Fruit fly (Drosophila melanogaster): ENCODE results near the gene CG34429.

The CG34429 gene

dm6 chr3L:13041292-13042067 is 21.4 kb upstream of the CG34429 start, which contains the start of gene RpS4:
RpS4 (plus strand) TSS chr3L:13041756.
- TF ChIP-seq CG11902 (GFP tag; optimal IDR thresholded peaks at IDR 0.05) (peak; percentile 68), CG11762 (GFP tag; optimal IDR thresholded peaks at IDR 0.05; ENCODE audit: insufficient read depth) (peak; percentile 73), acj6 (GFP tag; optimal IDR thresholded peaks at IDR 0.05) (peak; percentile 65), Met (GFP tag; optimal IDR thresholded peaks at IDR 0.05) (peak; percentile 86), CG6854 (GFP tag; optimal IDR thresholded peaks at IDR 0.05) (peak; percentile 99), CG6276 (GFP tag; optimal IDR thresholded peaks at IDR 0.05) (no peak), fkh (GFP tag; optimal IDR thresholded peaks at IDR 0.05) (peak; percentile 79), Hr4 (GFP tag; optimal IDR thresholded peaks at IDR 0.05) (no peak), lz (GFP tag; optimal IDR thresholded peaks at IDR 0.05) (peak; percentile 89), CG6792 (GFP tag; optimal IDR thresholded peaks at IDR 0.05) (peak; percentile 71), dsx (GFP tag; optimal IDR thresholded peaks at IDR 0.05; ENCODE audit: poor library complexity, severe bottlenecking) (peak; percentile 67), cyc (GFP tag; optimal IDR thresholded peaks at IDR 0.05) (peak; percentile 84), spab (GFP tag; optimal IDR thresholded peaks at IDR 0.05) (peak; percentile 74), CG16779 (tag; optimal IDR thresholded peaks at IDR 0.05) (peak; percentile 91), Eip93F (GFP tag; optimal IDR thresholded peaks at IDR 0.05) (no peak), Eip75B (GFP tag; optimal IDR thresholded peaks at IDR 0.05) (peak; percentile 86), Blimp-1 (GFP tag; optimal IDR thresholded peaks at IDR 0.05) (peak; percentile 79), CG9139 (GFP tag; optimal IDR thresholded peaks at IDR 0.05) (peak; percentile 93), CG15336 (GFP tag; IDR thresholded peaks at IDR 0.05) (peak; percentile 65), CG1621 (tag; optimal IDR thresholded peaks at IDR 0.05) (peak; percentile 88), CG8632 (GFP tag; optimal IDR thresholded peaks at IDR 0.05) (peak; percentile 74), ss (GFP tag; optimal IDR thresholded peaks at IDR 0.05) (peak; percentile 89 to 95), OdsH (GFP tag; optimal IDR thresholded peaks at IDR 0.05) (peak; percentile 76), Sox102F (GFP tag; optimal IDR thresholded peaks at IDR 0.05) (peak; percentile 88), Ets21C (GFP tag; optimal IDR thresholded peaks at IDR 0.05) (peak; percentile 64), esn (GFP tag; optimal IDR thresholded peaks at IDR 0.05) (peak; percentile 88), dac (GFP tag; optimal IDR thresholded peaks at IDR 0.05) (peak; percentile 63), net (GFP tag; optimal IDR thresholded peaks at IDR 0.05) (peak; percentile 93), Sox14 (GFP tag; optimal IDR thresholded peaks at IDR 0.05) (peak; percentile 60), CG10631 (GFP tag; optimal IDR thresholded peaks at IDR 0.05) (peak; percentile 55), achi (GFP tag; optimal IDR thresholded peaks at IDR 0.05) (peak; percentile 75), CG4318 (GFP tag; optimal IDR thresholded peaks at IDR 0.05) (no peak), Gug (GFP tag; IDR thresholded peaks at IDR 0.05) (peak; percentile 30; the same call in 1 of the 2 replicates), topi (GFP tag; optimal IDR thresholded peaks at IDR 0.05) (peak; percentile 82), Lpt (GFP tag; optimal IDR thresholded peaks at IDR 0.05) (no peak), Hr39 (GFP tag; optimal IDR thresholded peaks at IDR 0.05) (peak; percentile 79), Eip78C (GFP tag) (peak; percentile 96), Ets96B (tag; optimal IDR thresholded peaks at IDR 0.05) (peak; percentile 59), CG34406 (GFP tag; optimal IDR thresholded peaks at IDR 0.05) (peak; percentile 82), Smox (GFP tag; optimal IDR thresholded peaks at IDR 0.05) (peak; percentile 70), CG11294 (GFP tag; IDR thresholded peaks at IDR 0.05) (peak; percentile 36; the same call in 1 of the 2 replicates), svp (GFP tag) (peak; percentile 84), Sox15 (GFP tag; optimal IDR thresholded peaks at IDR 0.05) (no peak), CG32006 (GFP tag; optimal IDR thresholded peaks at IDR 0.05) (peak; percentile 34), CG7368 (GFP tag; optimal IDR thresholded peaks at IDR 0.05) (peak; percentile 85), CG10669 (GFP tag; optimal IDR thresholded peaks at IDR 0.05) (peak; percentile 75), CG3919 (GFP tag; optimal IDR thresholded peaks at IDR 0.05) (peak; percentile 94), CG6163 (GFP tag; IDR thresholded peaks at IDR 0.05) (peak; percentile 90), CG8319 (GFP tag; optimal IDR thresholded peaks at IDR 0.05) (peak; percentile 64), eg (GFP tag; IDR thresholded peaks at IDR 0.05) (peak; percentile 84), CG31627 (GFP tag; optimal IDR thresholded peaks at IDR 0.05) (peak; percentile 83)

Measured in whole organism, prepupa.